Fruit fly (Drosophila melanogaster) whole organism, adult: Measurements from ENCODE around the gene beat-IIIc.

Experiments
- CG11617 ChIP-seq: fragments of 200-800 bp; sonication (Bioruptor generic); optimal IDR thresholded peaks from 2 replicates; lab custom pipeline; 2017; ENCODE audit warnings: mild to moderate bottlenecking, missing biosample characterization, missing genetic modification reagents, missing genetic modification characterization
- CG12768 ChIP-seq: fragments of 200-800 bp; sonication (Bioruptor generic); optimal IDR thresholded peaks from 2 replicates; lab custom pipeline; 2017; ENCODE audit warnings: missing biosample characterization, missing genetic modification characterization, mild to moderate bottlenecking, moderate library complexity, missing genetic modification reagents
- CG14711 ChIP-seq: fragments of 200-800 bp; sonication (Bioruptor generic); optimal IDR thresholded peaks from 2 replicates; lab custom pipeline; 2018; ENCODE audit warnings: missing biosample characterization, mild to moderate bottlenecking, missing genetic modification characterization, moderate library complexity
- CG1620 ChIP-seq: fragments of 200-800 bp; sonication (Bioruptor generic); optimal IDR thresholded peaks from 2 replicates; lab custom pipeline; 2016; ENCODE audit warnings: missing biosample characterization, missing genetic modification characterization
- CG33017 ChIP-seq: fragments of 200-800 bp; sonication (Bioruptor generic); optimal IDR thresholded peaks from 2 replicates; lab custom pipeline; 2018; ENCODE audit warnings: missing biosample characterization, mild to moderate bottlenecking, missing genetic modification characterization, moderate library complexity
- CG5204 ChIP-seq: fragments of 200-800 bp; sonication (Bioruptor generic); optimal IDR thresholded peaks from 2 replicates; lab custom pipeline; 2016; ENCODE audit warnings: missing biosample characterization, missing genetic modification characterization
- CG7045 ChIP-seq: fragments of 200-800 bp; sonication (Bioruptor generic); optimal IDR thresholded peaks from 2 replicates; lab custom pipeline; 2017; ENCODE audit warnings: missing biosample characterization, mild to moderate bottlenecking, missing genetic modification characterization
- CG7101 ChIP-seq: fragments of 200-800 bp; sonication (Bioruptor generic); optimal IDR thresholded peaks from 2 replicates; lab custom pipeline; 2018; ENCODE audit warnings: missing biosample characterization, mild to moderate bottlenecking, missing genetic modification characterization, moderate library complexity
- Clk ChIP-seq: fragments of 200-800 bp; sonication (Bioruptor generic); optimal IDR thresholded peaks from 2 replicates; lab custom pipeline; 2017; ENCODE audit warnings: missing biosample characterization, missing genetic modification characterization
- Crg-1 ChIP-seq: fragments of 200-800 bp; sonication (Bioruptor generic); optimal IDR thresholded peaks from 2 replicates; lab custom pipeline; 2016; ENCODE audit warnings: missing biosample characterization, missing genetic modification characterization
- Hr96 ChIP-seq: fragments of 200-800 bp; sonication (Bioruptor generic); optimal IDR thresholded peaks from 2 replicates; lab custom pipeline; 2016; ENCODE audit warnings: missing biosample characterization, missing genetic modification characterization
- Mnt ChIP-seq: fragments of 200-800 bp; sonication (Bioruptor generic); optimal IDR thresholded peaks from 2 replicates; lab custom pipeline; 2016; ENCODE audit warnings: missing biosample characterization, mild to moderate bottlenecking, missing genetic modification characterization
- bab1 ChIP-seq: fragments of 200-800 bp; sonication (Bioruptor generic); optimal IDR thresholded peaks from 3 replicates; lab custom pipeline; 2019; ENCODE audit warnings: missing biosample characterization, mild to moderate bottlenecking, missing genetic modification characterization, moderate library complexity
- cic ChIP-seq: fragments of 200-800 bp; sonication (Bioruptor generic); optimal IDR thresholded peaks from 2 replicates; lab custom pipeline; 2017; ENCODE audit warnings: missing biosample characterization, mild to moderate bottlenecking, missing genetic modification characterization, moderate library complexity
- cnc ChIP-seq, 2 experiments: fragments of >200 bp; optimal IDR thresholded peaks; 2 replicates each; lab custom pipeline; 2017
- kay ChIP-seq: fragments of 200-800 bp; sonication (Bioruptor generic); peaks from one replicate; lab custom pipeline; 2016; ENCODE audit warnings: missing biosample characterization, missing genetic modification characterization, borderline replicate concordance
- ovo ChIP-seq: fragments of 200-800 bp; sonication (Bioruptor generic); optimal IDR thresholded peaks from 2 replicates; lab custom pipeline; 2016; ENCODE audit warnings: missing biosample characterization, missing genetic modification characterization
- pad ChIP-seq: fragments of 200-800 bp; sonication (Bioruptor generic); optimal IDR thresholded peaks from 3 replicates; lab custom pipeline; 2017; ENCODE audit warnings: missing biosample characterization, missing genetic modification characterization, mild to moderate bottlenecking, moderate library complexity, missing genetic modification reagents
- tj ChIP-seq: fragments of 200-800 bp; sonication (Bioruptor generic); optimal IDR thresholded peaks from 3 replicates; lab custom pipeline; 2017; ENCODE audit warnings: missing biosample characterization, mild to moderate bottlenecking, missing genetic modification characterization, moderate library complexity
- toe ChIP-seq: fragments of 200-800 bp; sonication (Bioruptor generic); optimal IDR thresholded peaks from 2 replicates; lab custom pipeline; 2016; ENCODE audit warnings: missing biosample characterization, missing genetic modification characterization

Gene beat-IIIc

DNA sequence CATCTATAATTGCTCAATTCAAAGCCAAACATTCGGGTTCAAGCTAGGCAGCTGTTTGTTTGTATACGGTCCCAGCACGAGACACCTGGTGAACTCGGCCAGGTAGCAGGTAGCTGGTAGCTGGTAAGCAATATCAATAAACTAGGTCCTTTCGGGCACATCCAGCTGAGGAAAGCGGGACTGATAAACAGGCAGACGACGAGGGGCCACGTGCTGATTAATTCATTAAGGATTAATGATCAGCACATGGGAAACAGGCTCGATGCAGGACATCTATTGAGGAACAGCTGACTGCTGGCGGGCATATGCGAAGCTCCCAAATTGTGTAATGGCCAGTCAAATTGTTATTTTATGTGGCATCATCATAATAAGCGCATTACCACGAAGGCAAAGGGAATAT lies 38.4 kb downstream of the beat-IIIc start:
- TF ChIP-seq CG11617 (GFP tag; lab: Kevin White, UChicago), result no peak
- TF ChIP-seq kay, result no peak
- no peak for TF ChIP-seq toe (GFP tag; lab: Kevin White, UChicago)
- no peak for TF ChIP-seq Mnt (GFP tag; lab: Kevin White, UChicago)
- no peak for TF ChIP-seq cic
- no peak for TF ChIP-seq pad (GFP tag; lab: Kevin White, UChicago)
- TF ChIP-seq Clk (GFP tag; lab: Kevin White, UChicago), result no peak
- TF ChIP-seq CG1620 (GFP tag; lab: Kevin White, UChicago), result no peak
- TF ChIP-seq Crg-1 (GFP tag; lab: Kevin White, UChicago), result no peak
- TF ChIP-seq CG33017 (tag; lab: Kevin White, UChicago), result no peak

- TF ChIP-seq CG5204 (GFP tag; lab: Kevin White, UChicago) (no peak), kay (no peak), CG12768 (GFP tag; lab: Kevin White, UChicago) (no peak), CG1620 (GFP tag; lab: Kevin White, UChicago) (no peak), Crg-1 (GFP tag; lab: Kevin White, UChicago) (no peak), cic (no peak), Hr96 (GFP tag; lab: Kevin White, UChicago) (no peak), toe (GFP tag; lab: Kevin White, UChicago) (no peak), cnc (optimal IDR thresholded peaks at IDR 0.05; lab: Kevin White, UChicago) (no peak), Clk (GFP tag; lab: Kevin White, UChicago) (no peak), CG11617 (GFP tag; lab: Kevin White, UChicago) (no peak), CG33017 (tag; lab: Kevin White, UChicago) (no peak), tj (GFP tag; lab: Kevin White, UChicago) (no peak), CG7101 (tag; lab: Kevin White, UChicago) (no peak), CG7045 (GFP tag; lab: Kevin White, UChicago) (no peak), Mnt (GFP tag; lab: Kevin White, UChicago) (no peak), ovo (no peak), CG14711 (no peak), bab1 (GFP tag; lab: Kevin White, UChicago) (no peak), pad (GFP tag; lab: Kevin White, UChicago) (no peak)
Observed at dm6 chr2L:17221462-17221861, 39.1 kb downstream of the beat-IIIc start.

dm6 chr2L:17216847-17217246 lies 43.7 kb downstream of the beat-IIIc start:
- no peak for TF ChIP-seq CG7101 (tag; lab: Kevin White, UChicago)
- TF ChIP-seq CG7045 (GFP tag; lab: Kevin White, UChicago), result no peak
- no peak for TF ChIP-seq Mnt (GFP tag; lab: Kevin White, UChicago)
- TF ChIP-seq Hr96 (GFP tag; lab: Kevin White, UChicago), result no peak
- TF ChIP-seq toe (GFP tag; lab: Kevin White, UChicago), result no peak
- TF ChIP-seq CG5204 (GFP tag; lab: Kevin White, UChicago), result no peak
- no peak for TF ChIP-seq tj (GFP tag; lab: Kevin White, UChicago)
- no peak for TF ChIP-seq cnc (optimal IDR thresholded peaks at IDR 0.05; lab: Kevin White, UChicago)
- no peak for TF ChIP-seq CG33017 (tag; lab: Kevin White, UChicago)
- no peak for TF ChIP-seq cic
- no peak for TF ChIP-seq ovo
- no peak for TF ChIP-seq CG1620 (GFP tag; lab: Kevin White, UChicago)
- TF ChIP-seq pad (GFP tag; lab: Kevin White, UChicago), result no peak
- TF ChIP-seq bab1 (GFP tag; lab: Kevin White, UChicago), result no peak
- TF ChIP-seq kay, result no peak
- no peak for TF ChIP-seq Crg-1 (GFP tag; lab: Kevin White, UChicago)
- no peak for TF ChIP-seq CG11617 (GFP tag; lab: Kevin White, UChicago)
- TF ChIP-seq Clk (GFP tag; lab: Kevin White, UChicago), result no peak

- TF ChIP-seq CG7045 (GFP tag; lab: Kevin White, UChicago) (no peak), Crg-1 (GFP tag; lab: Kevin White, UChicago) (no peak), CG1620 (GFP tag; lab: Kevin White, UChicago) (no peak), CG5204 (GFP tag; lab: Kevin White, UChicago) (no peak), cic (no peak), bab1 (GFP tag; lab: Kevin White, UChicago) (no peak), Hr96 (GFP tag; lab: Kevin White, UChicago) (no peak), CG14711 (no peak), pad (GFP tag; lab: Kevin White, UChicago) (no peak), Clk (GFP tag; lab: Kevin White, UChicago) (no peak), kay (no peak), ovo (no peak), CG11617 (GFP tag; lab: Kevin White, UChicago) (no peak), CG12768 (GFP tag; lab: Kevin White, UChicago) (no peak), toe (GFP tag; lab: Kevin White, UChicago) (no peak), CG7101 (tag; lab: Kevin White, UChicago) (no peak), CG33017 (tag; lab: Kevin White, UChicago) (no peak), tj (GFP tag; lab: Kevin White, UChicago) (no peak)
Observed at dm6 chr2L:17207072-17207471, 53.5 kb downstream of the beat-IIIc start.

dm6 chr2L:17203833-17204232 lies 56.7 kb downstream of the beat-IIIc start:
- no peak for TF ChIP-seq CG11617 (GFP tag; lab: Kevin White, UChicago)

dm6 chr2L:17201777-17202176 lies 58.8 kb downstream of the beat-IIIc start:
- TF ChIP-seq CG11617 (GFP tag; lab: Kevin White, UChicago) (no peak), CG5204 (GFP tag; lab: Kevin White, UChicago) (no peak), Clk (GFP tag; lab: Kevin White, UChicago) (no peak), ovo (no peak), cic (no peak), cnc (optimal IDR thresholded peaks at IDR 0.05; lab: Kevin White, UChicago) (no peak), CG7101 (tag; lab: Kevin White, UChicago) (no peak), CG14711 (no peak), kay (no peak), toe (GFP tag; lab: Kevin White, UChicago) (no peak), tj (GFP tag; lab: Kevin White, UChicago) (no peak), CG7045 (GFP tag; lab: Kevin White, UChicago) (no peak), pad (GFP tag; lab: Kevin White, UChicago) (no peak), Hr96 (GFP tag; lab: Kevin White, UChicago) (no peak), CG12768 (GFP tag; lab: Kevin White, UChicago) (no peak), Crg-1 (GFP tag; lab: Kevin White, UChicago) (no peak), CG1620 (GFP tag; lab: Kevin White, UChicago) (no peak), bab1 (GFP tag; lab: Kevin White, UChicago) (no peak), Mnt (GFP tag; lab: Kevin White, UChicago) (no peak)
